Worm (Caenorhabditis elegans) whole organism, L3 larva: Measurements from ENCODE around the gene drap-1.

Source experiments
- aly-2 ChIP-seq: fragments of 150-350 bp; optimal IDR thresholded peaks from 2 replicates; lab custom pipeline; 2014; ENCODE audit warnings: missing biosample characterization, missing genetic modification characterization
- ceh-82 ChIP-seq: fragments of 150-350 bp; optimal IDR thresholded peaks from 2 replicates; lab custom pipeline; 2014; ENCODE audit warnings: missing biosample characterization, missing genetic modification characterization
- elt-2 ChIP-seq: sonication (generic microtip); optimal IDR thresholded peaks from 2 replicates; lab custom pipeline; 2016; ENCODE audit warnings: missing genetic modification reagents, mild to moderate bottlenecking, missing genetic modification characterization, missing compliant biosample characterization
- elt-3 ChIP-seq, 3 experiments: fragments of 150-350 bp in 1 of 3; sonication (generic microtip) in 2 of 3; optimal IDR thresholded peaks; 2 replicates in 2 of 3; 4 replicates in 1 of 3; lab custom pipeline; 2014 to 2017; ENCODE audit warnings: missing biosample characterization in 3 of 3, missing genetic modification characterization in 3 of 3
- fkh-2 ChIP-seq: fragments of 150-350 bp; optimal IDR thresholded peaks from 2 replicates; lab custom pipeline; 2014; ENCODE audit warnings: missing biosample characterization, missing genetic modification reagents, missing genetic modification characterization
- lin-39 ChIP-seq: fragments of 150-350 bp; optimal IDR thresholded peaks from 2 replicates; lab custom pipeline; 2018; ENCODE audit warnings: missing biosample characterization, missing genetic modification reagents, missing genetic modification characterization
- nhr-25 ChIP-seq: sonication (generic microtip); optimal IDR thresholded peaks from 2 replicates; lab custom pipeline; 2017; ENCODE audit warnings: missing biosample characterization, missing genetic modification characterization
- nhr-43 ChIP-seq: sonication (generic microtip); optimal IDR thresholded peaks from 2 replicates; lab custom pipeline; 2016; ENCODE audit warnings: mild to moderate bottlenecking, missing genetic modification characterization, missing compliant biosample characterization; ENCODE audit not compliant: poor library complexity, severe bottlenecking
- skn-1 ChIP-seq: fragments of 150-350 bp; optimal IDR thresholded peaks from 2 replicates; lab custom pipeline; 2014; ENCODE audit warnings: missing biosample characterization, missing genetic modification characterization
- unc-62 ChIP-seq: fragments of 150-350 bp; sonication (generic microtip); optimal IDR thresholded peaks from 4 replicates; lab custom pipeline; 2014; ENCODE audit warnings: missing biosample characterization, missing genetic modification reagents, missing genetic modification characterization
- zag-1 ChIP-seq: fragments of 150-350 bp; optimal IDR thresholded peaks from 2 replicates; lab custom pipeline; 2014; ENCODE audit warnings: missing biosample characterization, missing genetic modification characterization

DNA sequence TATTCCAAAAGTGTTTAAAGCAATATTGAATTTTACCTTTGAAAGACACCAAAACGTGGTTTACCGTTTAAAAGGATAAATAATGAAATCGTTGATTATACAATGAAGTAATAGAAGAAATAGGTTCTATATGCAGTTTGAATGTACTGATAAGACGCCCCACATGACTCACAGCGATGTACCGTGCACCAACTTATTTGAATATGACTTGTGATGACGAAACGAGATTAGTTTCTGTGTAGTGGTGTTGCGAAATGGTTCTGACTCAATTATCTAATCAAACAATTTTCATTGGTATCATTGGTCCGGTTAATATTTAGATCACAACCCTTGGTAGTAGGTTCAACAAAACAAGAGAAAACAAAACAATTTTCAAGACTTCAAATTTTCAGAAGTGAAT is 18.7 kb upstream of the drap-1 start:
- TF ChIP-seq aly-2 (tag; lab: Kevin White, UChicago) = no peak
- no peak for TF ChIP-seq skn-1 (tag; lab: Kevin White, UChicago)
- no peak for TF ChIP-seq zag-1 (tag; lab: Kevin White, UChicago)
- TF ChIP-seq ceh-82 (tag; lab: Kevin White, UChicago) = no peak
- TF ChIP-seq nhr-43 (tag; lab: Kevin White, UChicago) = no peak
- peak; percentile 71 for TF ChIP-seq elt-2 (tag; lab: Kevin White, UChicago)
- no peak for TF ChIP-seq fkh-2 (tag; lab: Kevin White, UChicago)
- TF ChIP-seq lin-39 (tag; lab: Kevin White, UChicago) = no peak
- no peak for TF ChIP-seq nhr-25
- TF ChIP-seq unc-62 = no peak
- TF ChIP-seq elt-3 (tag; optimal IDR thresholded peaks at IDR 0.05; lab: Kevin White, UChicago) = no peak
